Fruit fly (Drosophila melanogaster) whole organism, embryonic: ENCODE measurements around the gene Lcch3.
A peak's percentile ranks its signal among the peaks of the same experiment; 100 is the strongest.

Source experiments
- Ada2b ChIP-seq: fragments of 200-800 bp; sonication (Bioruptor generic); IDR thresholded peaks from 2 replicates; pipeline ENCODE4 v1.3.6; 2022; ENCODE audit warnings: missing biosample characterization, missing genetic modification characterization
- BEAF-32 ChIP-seq: fragments of 200-800 bp; sonication (Bioruptor generic); optimal IDR thresholded peaks from 3 replicates; lab custom pipeline; 2017; ENCODE audit warnings: missing biosample characterization, missing genetic modification characterization, mild to moderate bottlenecking, moderate library complexity, missing genetic modification reagents
- BtbVII ChIP-seq: fragments of 200-800 bp; sonication (Bioruptor generic); optimal IDR thresholded peaks from 3 replicates; lab custom pipeline; 2017; ENCODE audit warnings: missing biosample characterization, mild to moderate bottlenecking, missing genetic modification characterization
- CG1024 ChIP-seq: fragments of 200-800 bp; sonication (Bioruptor generic); IDR thresholded peaks from 2 replicates; pipeline ENCODE4 v1.3.6; 2022; ENCODE audit warnings: missing biosample characterization, missing genetic modification characterization
- CG10565 ChIP-seq: fragments of 200-800 bp; sonication (Bioruptor generic); optimal IDR thresholded peaks from 3 replicates; lab custom pipeline; 2016; ENCODE audit warnings: missing biosample characterization, mild to moderate bottlenecking, missing genetic modification characterization
- CG15514 ChIP-seq: fragments of 200-800 bp; sonication (Bioruptor generic); optimal IDR thresholded peaks from 3 replicates; lab custom pipeline; 2017; ENCODE audit warnings: missing biosample characterization, missing genetic modification characterization, mild to moderate bottlenecking, moderate library complexity, missing genetic modification reagents
- CG1603 ChIP-seq: fragments of 200-800 bp; sonication (Bioruptor generic); optimal IDR thresholded peaks from 2 replicates; lab custom pipeline; 2019; ENCODE audit warnings: missing biosample characterization, mild to moderate bottlenecking, missing genetic modification characterization, moderate library complexity
- CG17361 ChIP-seq: fragments of 200-800 bp; sonication (Bioruptor generic); IDR thresholded peaks from 3 replicates; pipeline ENCODE4 v1.3.6; 2022; ENCODE audit warnings: missing biosample characterization, missing genetic modification characterization
- CG17568 ChIP-seq: fragments of 200-800 bp; sonication (Bioruptor generic); optimal IDR thresholded peaks from 2 replicates; lab custom pipeline; 2018; ENCODE audit warnings: missing biosample characterization, mild to moderate bottlenecking, missing genetic modification characterization, moderate library complexity
- CG30020 ChIP-seq: fragments of 200-800 bp; optimal IDR thresholded peaks from 2 replicates; lab custom pipeline; 2019; ENCODE audit warnings: missing biosample characterization, mild to moderate bottlenecking, missing genetic modification characterization, moderate library complexity
- CG31441 ChIP-seq: fragments of 200-800 bp; sonication (Bioruptor generic); IDR thresholded peaks from 2 replicates; pipeline ENCODE4 v1.3.6; 2022; ENCODE audit warnings: missing biosample characterization, missing genetic modification characterization
- CG4617 ChIP-seq: fragments of 200-800 bp; sonication (Bioruptor generic); optimal IDR thresholded peaks from 3 replicates; lab custom pipeline; 2016; ENCODE audit warnings: missing biosample characterization, missing genetic modification characterization, borderline replicate concordance
- CG6175 ChIP-seq: fragments of 200-800 bp; sonication (Bioruptor generic); IDR thresholded peaks from 3 replicates; pipeline ENCODE4 v1.3.6; 2022; ENCODE audit warnings: missing biosample characterization, missing genetic modification characterization
- CG6683 ChIP-seq: fragments of 200-800 bp; sonication (Bioruptor generic); optimal IDR thresholded peaks from 2 replicates; lab custom pipeline; 2017; ENCODE audit warnings: missing biosample characterization, mild to moderate bottlenecking, missing genetic modification characterization, missing genetic modification reagents
- CG6765 ChIP-seq: fragments of 200-800 bp; sonication (Bioruptor generic); optimal IDR thresholded peaks from 3 replicates; lab custom pipeline; 2017; ENCODE audit warnings: missing biosample characterization, mild to moderate bottlenecking, missing genetic modification characterization
- CG6791 ChIP-seq: fragments of 200-800 bp; sonication (Bioruptor generic); IDR thresholded peaks from 3 replicates; pipeline ENCODE4 v1.3.6; 2022; ENCODE audit warnings: missing biosample characterization, missing genetic modification characterization; ENCODE audit not compliant: partially characterized antibody
- CG7357 ChIP-seq: fragments of 200-800 bp; sonication (Bioruptor generic); IDR thresholded peaks from 3 replicates; pipeline ENCODE4 v1.3.6; 2022; ENCODE audit warnings: missing biosample characterization, missing genetic modification characterization
- CG8089 ChIP-seq: fragments of 200-800 bp; sonication (Bioruptor generic); optimal IDR thresholded peaks from 3 replicates; lab custom pipeline; 2016; ENCODE audit warnings: missing biosample characterization, missing genetic modification characterization
- CG8924 ChIP-seq: fragments of 200-800 bp; optimal IDR thresholded peaks from 3 replicates; lab custom pipeline; 2019; ENCODE audit warnings: missing biosample characterization, mild to moderate bottlenecking, missing genetic modification characterization, moderate library complexity
- Chrac-16 ChIP-seq: fragments of 200-800 bp; sonication (Bioruptor generic); optimal IDR thresholded peaks from 3 replicates; lab custom pipeline; 2016; ENCODE audit warnings: missing biosample characterization, missing genetic modification characterization
- Dfd ChIP-seq, 2 experiments: fragments of >200 bp; optimal IDR thresholded peaks; 2 replicates each; lab custom pipeline; 2017; ENCODE audit warnings: missing biosample characterization in 2 of 2, missing genetic modification characterization in 2 of 2
- Doc3 ChIP-seq: fragments of 200-800 bp; sonication (Bioruptor generic); IDR thresholded peaks from 3 replicates; pipeline ENCODE4 v1.3.6; 2022; ENCODE audit warnings: missing biosample characterization, missing genetic modification characterization; ENCODE audit not compliant: partially characterized antibody
- Dp ChIP-seq: fragments of 200-800 bp; sonication (Bioruptor generic); optimal IDR thresholded peaks from 2 replicates; lab custom pipeline; 2018; ENCODE audit warnings: missing biosample characterization, mild to moderate bottlenecking, missing genetic modification characterization, moderate library complexity
- Dref ChIP-seq: fragments of 200-800 bp; sonication (Bioruptor generic); IDR thresholded peaks from 2 replicates; pipeline ENCODE4 v1.3.6; 2022; ENCODE audit warnings: missing biosample characterization, missing genetic modification characterization
- E2f2 ChIP-seq: fragments of 200-800 bp; sonication (Bioruptor generic); IDR thresholded peaks from 2 replicates; pipeline ENCODE4 v1.3.6; 2022; ENCODE audit warnings: missing biosample characterization, missing genetic modification characterization
- Eip74EF ChIP-seq, 2 experiments: fragments of 200-800 bp in 1 of 2; fragments of >200 bp in 1 of 2; sonication (Bioruptor generic) in 1 of 2; optimal IDR thresholded peaks; 2 replicates each; lab custom pipeline; 2017 to 2019; ENCODE audit warnings: missing biosample characterization in 2 of 2, missing genetic modification characterization in 2 of 2, mild to moderate bottlenecking in 1 of 2, moderate library complexity in 1 of 2
- Gsc ChIP-seq: fragments of 200-800 bp; sonication (Bioruptor generic); IDR thresholded peaks from 2 replicates; pipeline ENCODE4 v1.3.6; 2022; ENCODE audit warnings: missing biosample characterization, missing genetic modification characterization
- Hmr ChIP-seq: fragments of 200-800 bp; sonication (Bioruptor generic); optimal IDR thresholded peaks from 3 replicates; lab custom pipeline; 2017; ENCODE audit warnings: mild to moderate bottlenecking, missing biosample characterization, missing genetic modification reagents, missing genetic modification characterization
- Hmx ChIP-seq: fragments of 200-800 bp; sonication (Bioruptor generic); optimal IDR thresholded peaks from 2 replicates; lab custom pipeline; 2016; ENCODE audit warnings: missing biosample characterization, missing genetic modification characterization
- MBD-R2 ChIP-seq: fragments of 200-800 bp; sonication (Bioruptor generic); IDR thresholded peaks from 2 replicates; pipeline ENCODE4 v1.3.6; 2022; ENCODE audit warnings: missing biosample characterization, missing genetic modification characterization
- MESR4 ChIP-seq: fragments of 200-800 bp; sonication (Bioruptor generic); optimal IDR thresholded peaks from 2 replicates; lab custom pipeline; 2018; ENCODE audit warnings: missing biosample characterization, mild to moderate bottlenecking, missing genetic modification characterization, moderate library complexity
- Opbp ChIP-seq: fragments of 200-800 bp; sonication (Bioruptor generic); IDR thresholded peaks from 3 replicates; pipeline ENCODE4 v1.3.6; 2022; ENCODE audit warnings: missing biosample characterization, missing genetic modification characterization; ENCODE audit not compliant: partially characterized antibody
- Pdp1 ChIP-seq, 2 experiments: fragments of 200-800 bp; sonication (Bioruptor generic); optimal IDR thresholded peaks; 3 replicates each; lab custom pipeline; 2016; ENCODE audit warnings: missing biosample characterization in 2 of 2, missing genetic modification characterization in 2 of 2, mild to moderate bottlenecking in 1 of 2, moderate library complexity in 1 of 2
- Sry-δ ChIP-seq: fragments of 200-800 bp; sonication (Bioruptor generic); optimal IDR thresholded peaks from 2 replicates; lab custom pipeline; 2016; ENCODE audit warnings: missing biosample characterization, missing genetic modification characterization
- bcd ChIP-seq: fragments of 200-800 bp; sonication (Bioruptor generic); optimal IDR thresholded peaks from 2 replicates; lab custom pipeline; 2017; ENCODE audit warnings: missing biosample characterization, mild to moderate bottlenecking, missing genetic modification characterization
- crol ChIP-seq: fragments of 200-800 bp; sonication (Bioruptor generic); IDR thresholded peaks from 2 replicates; pipeline ENCODE4 v1.3.6; 2022; ENCODE audit warnings: missing biosample characterization, missing genetic modification characterization
- fru ChIP-seq: fragments of >200 bp; optimal IDR thresholded peaks from 2 replicates; lab custom pipeline; 2017
- gfzf ChIP-seq: fragments of 200-800 bp; sonication (Bioruptor generic); optimal IDR thresholded peaks from 2 replicates; lab custom pipeline; 2016; ENCODE audit warnings: missing biosample characterization, mild to moderate bottlenecking, missing genetic modification characterization, moderate library complexity
- her ChIP-seq: fragments of 200-800 bp; sonication (Bioruptor generic); optimal IDR thresholded peaks from 2 replicates; lab custom pipeline; 2016; ENCODE audit warnings: missing biosample characterization, missing genetic modification characterization
- ken ChIP-seq: fragments of 200-800 bp; sonication (Bioruptor generic); IDR thresholded peaks from 3 replicates; pipeline ENCODE4 v1.3.6; 2022; ENCODE audit warnings: missing biosample characterization, missing genetic modification characterization
- nerfin-1 ChIP-seq: fragments of 200-800 bp; sonication (Bioruptor generic); optimal IDR thresholded peaks from 3 replicates; lab custom pipeline; 2019; ENCODE audit warnings: missing biosample characterization, mild to moderate bottlenecking, missing genetic modification characterization, moderate library complexity
- nmo ChIP-seq: fragments of 200-800 bp; sonication (Bioruptor generic); optimal IDR thresholded peaks from 2 replicates; lab custom pipeline; 2018; ENCODE audit warnings: missing biosample characterization, mild to moderate bottlenecking, missing genetic modification characterization, moderate library complexity
- pfk ChIP-seq: fragments of 200-800 bp; sonication (Bioruptor generic); optimal IDR thresholded peaks from 2 replicates; lab custom pipeline; 2018; ENCODE audit warnings: missing biosample characterization, mild to moderate bottlenecking, missing genetic modification characterization, moderate library complexity
- pzg ChIP-seq: fragments of 200-800 bp; sonication (Bioruptor generic); optimal IDR thresholded peaks from 3 replicates; lab custom pipeline; 2018; ENCODE audit warnings: missing biosample characterization, mild to moderate bottlenecking, missing genetic modification characterization, moderate library complexity
- rib ChIP-seq: fragments of 200-800 bp; sonication (Bioruptor generic); IDR thresholded peaks from 2 replicates; pipeline ENCODE4 v1.3.6; 2022; ENCODE audit warnings: missing biosample characterization, missing genetic modification characterization
- sens ChIP-seq: fragments of 200-800 bp; sonication (Bioruptor generic); peaks from one replicate; lab custom pipeline; 2016; ENCODE audit warnings: missing biosample characterization, missing genetic modification characterization
- ssp ChIP-seq: fragments of 200-800 bp; sonication (Bioruptor generic); IDR thresholded peaks from 2 replicates; pipeline ENCODE4 v1.3.6; 2022; ENCODE audit warnings: missing biosample characterization, missing genetic modification characterization

Gene Lcch3

DNA sequence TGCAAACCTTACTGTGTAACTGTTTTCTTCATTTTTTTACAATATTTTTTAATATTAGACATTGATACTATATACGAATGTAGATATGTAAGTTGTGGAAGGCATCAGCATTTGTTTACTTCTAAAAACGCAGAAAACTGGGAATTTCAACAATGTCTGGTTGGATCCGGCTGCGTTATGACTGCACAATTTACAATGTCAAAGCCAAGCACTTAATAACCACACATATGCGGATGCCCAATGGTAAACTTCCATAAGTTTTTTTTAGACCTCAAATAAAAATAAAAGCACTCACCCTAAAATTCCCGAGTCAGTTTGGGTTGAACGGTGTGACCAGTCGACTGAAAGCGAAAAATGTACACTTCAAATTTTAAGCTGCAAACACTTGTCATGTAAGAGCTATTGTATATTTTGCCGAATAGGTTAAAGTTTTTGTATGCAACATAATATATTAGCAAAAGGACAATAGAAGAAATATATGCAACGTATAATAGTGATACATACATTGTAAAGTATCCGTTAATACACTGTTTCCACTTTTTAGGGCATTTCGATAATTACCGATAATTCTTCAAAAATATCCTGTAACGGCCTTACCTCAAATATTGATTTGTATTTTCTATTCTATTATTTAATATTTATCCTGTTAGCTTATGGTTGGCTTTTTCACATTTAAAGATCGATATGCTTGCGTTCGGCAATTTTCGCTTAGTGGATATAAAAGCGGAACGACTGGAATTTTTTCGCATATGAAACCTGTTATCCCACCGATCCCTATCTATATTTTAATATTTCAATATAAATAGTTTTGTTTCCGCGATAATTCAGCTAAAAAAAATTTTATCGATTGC lies 15.4 kb downstream of the Lcch3 start, which contains the start of gene Stim (continued):
- TF ChIP-seq BEAF-32 (peak; percentile 30), pzg (GFP tag; lab: Kevin White, UChicago) (peak; percentile 42), MESR4 (GFP tag; lab: Kevin White, UChicago) (peak; percentile 58), ken (no peak), Hmr (GFP tag; lab: Kevin White, UChicago) (no peak), CG4617 (GFP tag; lab: Kevin White, UChicago) (peak; percentile 67), CG7357 (peak; percentile 89), Eip74EF (GFP tag; optimal IDR thresholded peaks at IDR 0.05; lab: Kevin White, UChicago) (peak in 1 of 2 experiments; percentile 8), Sry-δ (GFP tag; lab: Kevin White, UChicago) (no peak), Ada2b (GFP tag; lab: Robert Waterston, UW) (no peak), CG15514 (GFP tag; lab: Kevin White, UChicago) (peak; percentile 33), crol (GFP tag; lab: Robert Waterston, UW) (no peak), CG8924 (tag; lab: Kevin White, UChicago) (no peak), CG6175 (no peak), MBD-R2 (GFP tag; lab: Robert Waterston, UW) (peak; percentile 11; the same call in 1 of the 2 replicates), Gsc (no peak), CG6683 (GFP tag; lab: Kevin White, UChicago) (no peak), ssp (GFP tag; lab: Robert Waterston, UW) (peak; percentile 89), rib (GFP tag; lab: Robert Waterston, UW) (no peak), Hmx (GFP tag; lab: Kevin White, UChicago) (no peak), sens (peak; percentile 1), CG17568 (GFP tag; lab: Kevin White, UChicago) (no peak), Chrac-16 (GFP tag; lab: Kevin White, UChicago) (no peak), Pdp1 (GFP tag; optimal IDR thresholded peaks at IDR 0.05; lab: Kevin White, UChicago) (peak in 1 of 2 experiments; percentile 21), CG6765 (GFP tag; lab: Kevin White, UChicago) (no peak), CG1603 (tag; lab: Kevin White, UChicago) (peak; percentile 70), Dfd (GFP tag; optimal IDR thresholded peaks at IDR 0.05; lab: Kevin White, UChicago) (peak in 1 of 2 experiments; percentile 45), BtbVII (no peak), Dref (GFP tag; lab: Robert Waterston, UW) (peak; percentile 41; the same call in 1 of the 2 replicates), fru (no peak), CG8089 (GFP tag; lab: Kevin White, UChicago) (no peak), CG6791 (GFP tag; lab: Robert Waterston, UW) (no peak), her (GFP tag; lab: Kevin White, UChicago) (peak; percentile 79), CG31441 (GFP tag; lab: Robert Waterston, UW) (no peak), nmo (GFP tag; lab: Kevin White, UChicago) (peak; percentile 15)

dm6 chrX:15940956-15941246 lies 16.0 kb downstream of the Lcch3 start, which contains the start of gene CG8924:
TSS of gene CG8924 (plus strand) at chrX:15941077.
- TF ChIP-seq nerfin-1 (no peak), pzg (GFP tag; lab: Kevin White, UChicago) (peak; percentile 9), bcd (GFP tag; lab: Kevin White, UChicago) (no peak), Doc3 (GFP tag; lab: Robert Waterston, UW) (no peak), CG30020 (tag; lab: Kevin White, UChicago) (peak; percentile 83), Opbp (GFP tag; lab: Robert Waterston, UW) (0 out of 3 replicates have a peak, but pooled peaks have one; percentile 26), Dp (GFP tag; lab: Kevin White, UChicago) (peak; percentile 42), gfzf (GFP tag; lab: Kevin White, UChicago) (peak; percentile 61), CG10565 (GFP tag; lab: Kevin White, UChicago) (no peak), Dref (GFP tag; lab: Robert Waterston, UW) (peak; percentile 40), CG1024 (peak; percentile 43; the same call in 1 of the 2 replicates), CG17361 (0 out of 3 replicates have a peak, but pooled peaks have one; percentile 8), her (GFP tag; lab: Kevin White, UChicago) (peak; percentile 98), E2f2 (peak; percentile 52), pfk (peak; percentile 58)
